Fruit fly (Drosophila melanogaster) whole organism, embryonic: ENCODE measurements around the gene Lsp2.
A peak's percentile ranks its signal among the peaks of the same experiment; 100 is the strongest.

Experiments used
- Awh ChIP-seq: fragments of 200-800 bp; sonication (Bioruptor generic); IDR thresholded peaks from 2 replicates; pipeline ENCODE4, ENCODE4 v1.3.6; 2022; ENCODE audit warnings: missing biosample characterization, missing genetic modification characterization
- CG10366 ChIP-seq: fragments of 200-800 bp; sonication (Bioruptor generic); IDR thresholded peaks from 2 replicates; pipeline ENCODE4 v1.3.6; 2022; ENCODE audit warnings: missing biosample characterization, missing genetic modification characterization
- CG10959 ChIP-seq: fragments of 200-800 bp; sonication (Bioruptor generic); IDR thresholded peaks from 2 replicates; pipeline ENCODE4 v1.3.6; 2022; ENCODE audit warnings: missing biosample characterization, missing genetic modification characterization
- CG11696 ChIP-seq: fragments of 200-800 bp; sonication (Bioruptor generic); IDR thresholded peaks from 2 replicates; pipeline ENCODE4 v1.3.6; 2022; ENCODE audit warnings: missing biosample characterization, missing genetic modification characterization
- CG11723 ChIP-seq: fragments of 200-800 bp; sonication (Bioruptor generic); optimal IDR thresholded peaks from 2 replicates; lab custom pipeline; 2017; ENCODE audit warnings: missing biosample characterization, mild to moderate bottlenecking, missing genetic modification characterization
- CG12744 ChIP-seq: fragments of 200-800 bp; sonication (Bioruptor generic); optimal IDR thresholded peaks from 2 replicates; lab custom pipeline; 2016; ENCODE audit warnings: missing biosample characterization, missing genetic modification characterization
- CG15011 ChIP-seq: fragments of 200-800 bp; sonication (Bioruptor generic); optimal IDR thresholded peaks from 3 replicates; lab custom pipeline; 2018; ENCODE audit warnings: missing biosample characterization, mild to moderate bottlenecking, missing genetic modification characterization
- CG16815 ChIP-seq: fragments of 200-800 bp; sonication (Bioruptor generic); optimal IDR thresholded peaks from 3 replicates; lab custom pipeline; 2017; ENCODE audit warnings: missing biosample characterization, mild to moderate bottlenecking, missing genetic modification characterization
- CG18476 ChIP-seq: fragments of 200-800 bp; sonication (Bioruptor generic); optimal IDR thresholded peaks from 2 replicates; lab custom pipeline; 2016; ENCODE audit warnings: missing biosample characterization, mild to moderate bottlenecking, missing genetic modification characterization
- CG32532 ChIP-seq: fragments of 200-800 bp; sonication (Bioruptor generic); IDR thresholded peaks from 2 replicates; pipeline ENCODE4 v1.3.6; 2022; ENCODE audit warnings: missing biosample characterization, missing genetic modification characterization
- CG34224 ChIP-seq: fragments of 200-800 bp; sonication (Bioruptor generic); IDR thresholded peaks from 3 replicates; pipeline ENCODE4 v1.3.6; 2022; ENCODE audit warnings: missing biosample characterization, missing genetic modification characterization; ENCODE audit not compliant: partially characterized antibody
- CG43689 ChIP-seq: fragments of 200-800 bp; sonication (Bioruptor generic); IDR thresholded peaks from 2 replicates; pipeline ENCODE4 v1.3.6; 2022; ENCODE audit warnings: missing biosample characterization, missing genetic modification characterization
- CG6254 ChIP-seq: fragments of 200-800 bp; sonication (Bioruptor generic); optimal IDR thresholded peaks from 3 replicates; lab custom pipeline; 2017; ENCODE audit warnings: mild to moderate bottlenecking, missing biosample characterization, missing genetic modification reagents, missing genetic modification characterization
- CTCF ChIP-seq: fragments of 200-800 bp; sonication (Bioruptor generic); optimal IDR thresholded peaks from 2 replicates; lab custom pipeline; 2017; ENCODE audit warnings: missing biosample characterization, mild to moderate bottlenecking, missing genetic modification characterization, moderate library complexity
- D19A ChIP-seq: fragments of 200-800 bp; optimal IDR thresholded peaks from 3 replicates; lab custom pipeline; 2019; ENCODE audit warnings: missing biosample characterization, mild to moderate bottlenecking, missing genetic modification characterization, moderate library complexity
- Deaf1 ChIP-seq: fragments of 200-800 bp; optimal IDR thresholded peaks from 3 replicates; lab custom pipeline; 2019; ENCODE audit warnings: missing biosample characterization, mild to moderate bottlenecking, missing genetic modification characterization, moderate library complexity
- Eip74EF ChIP-seq, 2 experiments: fragments of 200-800 bp in 1 of 2; fragments of >200 bp in 1 of 2; sonication (Bioruptor generic) in 1 of 2; optimal IDR thresholded peaks; 2 replicates each; lab custom pipeline; 2017 to 2019; ENCODE audit warnings: missing biosample characterization in 2 of 2, missing genetic modification characterization in 2 of 2, mild to moderate bottlenecking in 1 of 2, moderate library complexity in 1 of 2
- Fer1 ChIP-seq: fragments of 200-800 bp; sonication (Bioruptor generic); optimal IDR thresholded peaks from 2 replicates; lab custom pipeline; 2017; ENCODE audit warnings: missing biosample characterization, mild to moderate bottlenecking, missing genetic modification characterization
- HmgD ChIP-seq: fragments of 200-800 bp; sonication (Bioruptor generic); optimal IDR thresholded peaks from 3 replicates; lab custom pipeline; 2016; ENCODE audit warnings: missing biosample characterization, missing genetic modification characterization
- Lim3 ChIP-seq: fragments of 200-800 bp; sonication (Bioruptor generic); IDR thresholded peaks from 2 replicates; pipeline ENCODE4 v1.3.6; 2022; ENCODE audit warnings: missing biosample characterization, missing genetic modification characterization
- Sin3A ChIP-seq: fragments of >200 bp; optimal IDR thresholded peaks from 2 replicates; lab custom pipeline; 2018
- Trl ChIP-seq, 3 experiments: fragments of >200 bp in 2 of 3; fragments of 200-800 bp in 1 of 3; sonication (Bioruptor generic) in 1 of 3; optimal IDR thresholded peaks; 2 replicates in 1 of 3; 3 replicates in 2 of 3; lab custom pipeline; 2016 to 2017; ENCODE audit warnings: missing biosample characterization in 1 of 3, missing genetic modification characterization in 1 of 3
- Xbp1 ChIP-seq: fragments of 200-800 bp; sonication (Bioruptor generic); optimal IDR thresholded peaks from 3 replicates; lab custom pipeline; 2016; ENCODE audit warnings: missing biosample characterization, mild to moderate bottlenecking, missing genetic modification characterization
- YL-1 ChIP-seq: fragments of 200-800 bp; sonication (Bioruptor generic); optimal IDR thresholded peaks from 3 replicates; lab custom pipeline; 2017; ENCODE audit warnings: missing biosample characterization, mild to moderate bottlenecking, missing genetic modification characterization
- ase ChIP-seq: fragments of 200-800 bp; sonication (Bioruptor generic); IDR thresholded peaks from 3 replicates; pipeline ENCODE4 v1.3.6; 2022; ENCODE audit warnings: missing biosample characterization, missing genetic modification characterization
- bbx ChIP-seq: fragments of 200-800 bp; sonication (Bioruptor generic); IDR thresholded peaks from 2 replicates; pipeline ENCODE4 v1.3.6; 2022; ENCODE audit warnings: missing biosample characterization, missing genetic modification characterization; ENCODE audit not compliant: partially characterized antibody
- cato ChIP-seq: fragments of 200-800 bp; sonication (Bioruptor generic); optimal IDR thresholded peaks from 2 replicates; lab custom pipeline; 2016; ENCODE audit warnings: missing biosample characterization, missing genetic modification characterization, borderline replicate concordance
- chif ChIP-seq, 2 experiments: fragments of 200-800 bp; sonication (Bioruptor generic); optimal IDR thresholded peaks; 3 replicates each; lab custom pipeline; 2016; ENCODE audit warnings: missing biosample characterization in 2 of 2, missing genetic modification characterization in 2 of 2
- chinmo ChIP-seq: fragments of 200-800 bp; sonication (Bioruptor generic); IDR thresholded peaks from 4 replicates; pipeline ENCODE4 v1.3.6; 2022; ENCODE audit warnings: missing biosample characterization, missing genetic modification characterization; ENCODE audit not compliant: partially characterized antibody
- dysf ChIP-seq: fragments of 200-800 bp; sonication (Bioruptor generic); IDR thresholded peaks from 3 replicates; pipeline ENCODE4 v1.3.6; 2022; ENCODE audit warnings: missing biosample characterization, missing genetic modification characterization
- inv ChIP-seq: fragments of 200-800 bp; sonication (Bioruptor generic); IDR thresholded peaks from 2 replicates; pipeline ENCODE4 v1.3.6; 2022; ENCODE audit warnings: missing biosample characterization, missing genetic modification characterization; ENCODE audit not compliant: partially characterized antibody
- jigr1 ChIP-seq: fragments of 200-800 bp; sonication (Bioruptor generic); IDR thresholded peaks from 3 replicates; pipeline ENCODE4 v1.3.6; 2022; ENCODE audit warnings: missing biosample characterization, missing genetic modification characterization
- pum ChIP-seq: fragments of 200-800 bp; sonication (Bioruptor generic); optimal IDR thresholded peaks from 2 replicates; lab custom pipeline; 2016; ENCODE audit warnings: missing biosample characterization, missing genetic modification characterization
- run ChIP-seq: fragments of 200-800 bp; sonication (Bioruptor generic); optimal IDR thresholded peaks from 3 replicates; lab custom pipeline; 2018; ENCODE audit warnings: missing biosample characterization, mild to moderate bottlenecking, missing genetic modification characterization
- sd ChIP-seq: fragments of 200-800 bp; sonication (Bioruptor generic); optimal IDR thresholded peaks from 3 replicates; lab custom pipeline; 2018; ENCODE audit warnings: missing biosample characterization, mild to moderate bottlenecking, missing genetic modification characterization, moderate library complexity
- sens ChIP-seq: fragments of 200-800 bp; sonication (Bioruptor generic); peaks from one replicate; lab custom pipeline; 2016; ENCODE audit warnings: missing biosample characterization, missing genetic modification characterization
- shn ChIP-seq: fragments of 200-800 bp; sonication (Bioruptor generic); optimal IDR thresholded peaks from 3 replicates; lab custom pipeline; 2016; ENCODE audit warnings: missing biosample characterization, missing genetic modification characterization
- sqz ChIP-seq: fragments of 200-800 bp; sonication (Bioruptor generic); optimal IDR thresholded peaks from 3 replicates; lab custom pipeline; 2018; ENCODE audit warnings: missing biosample characterization, mild to moderate bottlenecking, missing genetic modification characterization
- tap ChIP-seq: fragments of 200-800 bp; optimal IDR thresholded peaks from 3 replicates; lab custom pipeline; 2019; ENCODE audit warnings: missing biosample characterization, mild to moderate bottlenecking, missing genetic modification characterization, moderate library complexity
- tio ChIP-seq: fragments of 200-800 bp; sonication (Bioruptor generic); optimal IDR thresholded peaks from 2 replicates; lab custom pipeline; 2017; ENCODE audit warnings: missing biosample characterization, missing genetic modification characterization, inconsistent platforms
- vnd ChIP-seq: fragments of 200-800 bp; sonication (Bioruptor generic); IDR thresholded peaks from 3 replicates; pipeline ENCODE4 v1.3.6; 2022; ENCODE audit warnings: missing biosample characterization, missing genetic modification characterization; ENCODE audit not compliant: partially characterized antibody
- vvl ChIP-seq: fragments of 200-800 bp; sonication (Bioruptor generic); IDR thresholded peaks from 2 replicates; pipeline ENCODE4 v1.3.6; 2022; ENCODE audit warnings: missing biosample characterization, missing genetic modification characterization
- zen ChIP-seq: fragments of 200-800 bp; sonication (Bioruptor generic); optimal IDR thresholded peaks from 3 replicates; lab custom pipeline; 2018; ENCODE audit warnings: missing biosample characterization, mild to moderate bottlenecking, missing genetic modification characterization, moderate library complexity

Lsp2 gene

DNA sequence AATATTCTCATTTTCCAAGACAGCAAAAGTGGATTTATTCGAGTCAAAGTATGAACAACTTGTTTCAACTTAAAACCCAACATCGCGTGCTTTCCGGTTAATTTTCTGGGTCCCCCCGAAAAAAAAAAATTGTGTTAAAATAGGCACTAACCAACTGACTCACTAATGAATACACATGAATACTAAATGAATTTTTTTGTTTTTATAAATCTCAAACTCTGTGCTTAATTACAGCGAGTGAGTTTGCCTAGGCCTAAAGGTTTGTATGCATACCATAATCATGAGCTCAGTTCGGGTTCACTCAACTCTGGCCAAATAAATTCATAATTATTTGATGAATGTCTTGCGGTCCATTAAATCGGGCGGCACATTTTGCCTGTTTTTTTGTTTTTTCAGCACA is 21.8 kb upstream of the Lsp2 start:
- 0 out of 4 replicates have a peak, but pooled peaks have one; percentile 62 for TF ChIP-seq chinmo (GFP tag; lab: Robert Waterston, UW)
- no peak for TF ChIP-seq shn (GFP tag; lab: Kevin White, UChicago)
- no peak for TF ChIP-seq CG12744 (GFP tag; lab: Kevin White, UChicago)
- no peak for TF ChIP-seq dysf
- no peak for TF ChIP-seq tap (tag; lab: Kevin White, UChicago)
- TF ChIP-seq CG32532 (GFP tag; lab: Robert Waterston, UW): no peak
- no peak for TF ChIP-seq Trl (optimal IDR thresholded peaks at IDR 0.05; lab: Kevin White, UChicago)
- no peak for TF ChIP-seq Trl (GFP tag; optimal IDR thresholded peaks at IDR 0.05; lab: Kevin White, UChicago)
- no peak for TF ChIP-seq Lim3
- no peak for TF ChIP-seq chif (GFP tag; optimal IDR thresholded peaks at IDR 0.05; lab: Kevin White, UChicago)
- no peak for TF ChIP-seq jigr1 (GFP tag; lab: Robert Waterston, UW)
- peak; percentile 56 for TF ChIP-seq sens (GFP tag; lab: Kevin White, UChicago)
- TF ChIP-seq CG10366 (GFP tag; lab: Robert Waterston, UW): no peak
- TF ChIP-seq run (tag; lab: Kevin White, UChicago): no peak
- TF ChIP-seq tio (GFP tag; lab: Kevin White, UChicago): no peak
- no peak for TF ChIP-seq vnd (GFP tag; lab: Robert Waterston, UW)
- TF ChIP-seq pum: no peak
- TF ChIP-seq ase (GFP tag; lab: Robert Waterston, UW): no peak
- TF ChIP-seq sd: peak; percentile 43
- peak; percentile 53; the same call in 1 of the 2 replicates for TF ChIP-seq vvl (GFP tag; lab: Robert Waterston, UW)
- no peak for TF ChIP-seq zen
- no peak for TF ChIP-seq CG11696 (GFP tag; lab: Robert Waterston, UW)
- no peak for TF ChIP-seq CG18476 (GFP tag; lab: Kevin White, UChicago)
- TF ChIP-seq Awh: peak; percentile 52; the same call in 1 of the 2 replicates
- no peak for TF ChIP-seq CG34224 (GFP tag; lab: Robert Waterston, UW)
- TF ChIP-seq Deaf1: no peak
- TF ChIP-seq CG11723 (GFP tag; lab: Kevin White, UChicago): no peak
- TF ChIP-seq sqz (GFP tag; lab: Kevin White, UChicago): peak; percentile 70
- TF ChIP-seq CG15011 (GFP tag; lab: Kevin White, UChicago): no peak
- no peak for TF ChIP-seq CG6254 (GFP tag; lab: Kevin White, UChicago)
- no peak for TF ChIP-seq Sin3A (lab: Kevin White, UChicago)
- no peak for TF ChIP-seq HmgD (GFP tag; lab: Kevin White, UChicago)
- TF ChIP-seq CG16815: no peak
- TF ChIP-seq inv (GFP tag; lab: Robert Waterston, UW): no peak
- no peak for TF ChIP-seq D19A (tag; lab: Kevin White, UChicago)
- TF ChIP-seq cato: no peak
- TF ChIP-seq CTCF: no peak
- TF ChIP-seq bbx (GFP tag; lab: Robert Waterston, UW): no peak
- TF ChIP-seq CG10959 (GFP tag; lab: Robert Waterston, UW): no peak
- TF ChIP-seq CG43689 (GFP tag; lab: Robert Waterston, UW): no peak
- TF ChIP-seq Xbp1: no peak
- no peak for TF ChIP-seq YL-1 (GFP tag; lab: Kevin White, UChicago)
- TF ChIP-seq Fer1 (GFP tag; lab: Kevin White, UChicago): no peak
- no peak for TF ChIP-seq Eip74EF (GFP tag; optimal IDR thresholded peaks at IDR 0.05; lab: Kevin White, UChicago)
